Worm (Caenorhabditis elegans) whole organism, L2 larva: ENCODE data around the gene H28G03.2.

Source experiments
- R02D3.7 ChIP-seq: fragments of 150-350 bp; optimal IDR thresholded peaks from 2 replicates; lab custom pipeline; 2014; ENCODE audit warnings: missing biosample characterization, missing genetic modification characterization
- aly-2 ChIP-seq: fragments of 150-350 bp; optimal IDR thresholded peaks from 2 replicates; lab custom pipeline; 2014; ENCODE audit warnings: missing biosample characterization, missing genetic modification characterization
- blmp-1 ChIP-seq: sonication (generic microtip); optimal IDR thresholded peaks from 2 replicates; lab custom pipeline; 2017; ENCODE audit warnings: missing genetic modification characterization, mild to moderate bottlenecking, missing compliant biosample characterization, antibody characterized with exemption, moderate library complexity; ENCODE audit not compliant: insufficient read depth
- egl-27 ChIP-seq: sonication (generic microtip); optimal IDR thresholded peaks from 3 replicates; lab custom pipeline; 2017; ENCODE audit warnings: missing biosample characterization, missing genetic modification reagents, missing genetic modification characterization
- fos-1 ChIP-seq: fragments of 150-350 bp; optimal IDR thresholded peaks from 2 replicates; lab custom pipeline; 2014; ENCODE audit warnings: missing biosample characterization, missing genetic modification characterization
- lin-39 ChIP-seq: fragments of 150-350 bp; optimal IDR thresholded peaks from 2 replicates; lab custom pipeline; 2014; ENCODE audit warnings: missing biosample characterization, missing genetic modification reagents, missing genetic modification characterization
- nhr-10 ChIP-seq: sonication (generic microtip); optimal IDR thresholded peaks from 2 replicates; lab custom pipeline; 2017; ENCODE audit warnings: missing biosample characterization, missing genetic modification characterization
- nhr-11 ChIP-seq: fragments of 150-350 bp; optimal IDR thresholded peaks from 2 replicates; lab custom pipeline; 2014; ENCODE audit warnings: missing biosample characterization, missing genetic modification characterization
- nhr-237 ChIP-seq: fragments of 150-350 bp; optimal IDR thresholded peaks from 2 replicates; lab custom pipeline; 2014; ENCODE audit warnings: missing biosample characterization, missing genetic modification characterization
- nhr-25 ChIP-seq: fragments of 150-350 bp; sonication (generic microtip); optimal IDR thresholded peaks from 3 replicates; lab custom pipeline; 2014; ENCODE audit warnings: missing biosample characterization, missing genetic modification characterization
- nhr-77 ChIP-seq: fragments of 150-350 bp; optimal IDR thresholded peaks from 2 replicates; lab custom pipeline; 2014; ENCODE audit warnings: missing biosample characterization, missing genetic modification characterization
- snpc-4 ChIP-seq: fragments of 150-350 bp; optimal IDR thresholded peaks from 2 replicates; lab custom pipeline; 2014; ENCODE audit warnings: missing biosample characterization, missing genetic modification characterization
- unc-62 ChIP-seq: fragments of 150-350 bp; optimal IDR thresholded peaks from 2 replicates; lab custom pipeline; 2014; ENCODE audit warnings: missing biosample characterization, missing genetic modification reagents, missing genetic modification characterization

DNA sequence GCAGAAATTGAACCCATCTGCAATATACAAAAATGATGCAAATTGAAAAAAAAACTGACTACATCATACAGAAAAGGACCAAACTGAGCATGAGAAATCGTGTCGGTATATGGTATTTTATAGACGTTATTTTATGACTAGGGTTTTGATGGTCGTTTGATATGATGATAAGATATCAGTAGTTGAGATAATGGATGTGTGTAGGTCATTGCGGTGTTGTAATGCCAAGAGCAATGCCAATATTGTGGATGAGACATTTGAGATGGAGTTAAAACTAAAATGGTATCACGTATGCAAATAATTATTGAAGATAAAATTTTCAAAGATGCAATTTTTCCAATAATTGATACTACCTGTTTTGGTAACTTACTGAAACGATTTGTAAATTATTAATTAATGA, 45.9 kb upstream of the H28G03.2 start, which contains the start of gene C31H2.4:
- no peak for TF ChIP-seq nhr-25 (tag; lab: Kevin White, UChicago)
- no peak for TF ChIP-seq unc-62 (GFP tag; lab: Kevin White, UChicago)
- TF ChIP-seq nhr-11 (tag; lab: Kevin White, UChicago): no peak
- no peak for TF ChIP-seq R02D3.7 (tag; lab: Kevin White, UChicago)
- TF ChIP-seq egl-27 (tag; lab: Kevin White, UChicago): no peak
- TF ChIP-seq lin-39 (tag; lab: Kevin White, UChicago): no peak
- no peak for TF ChIP-seq nhr-237 (tag; lab: Kevin White, UChicago)
- TF ChIP-seq nhr-10 (tag; lab: Kevin White, UChicago): no peak
- no peak for TF ChIP-seq blmp-1 (tag; lab: Kevin White, UChicago)
- peak; percentile 29 for TF ChIP-seq fos-1 (tag; lab: Kevin White, UChicago)
- TF ChIP-seq nhr-77 (tag; lab: Kevin White, UChicago): no peak
- TF ChIP-seq aly-2 (tag; lab: Kevin White, UChicago): no peak
- no peak for TF ChIP-seq snpc-4
